Worm (Caenorhabditis elegans) whole organism, L4 larva: ENCODE measurements around the gene ceh-58.

Source experiments
- F49E8.2 ChIP-seq: sonication (generic microtip); optimal IDR thresholded peaks from 2 replicates; lab custom pipeline; 2016; ENCODE audit warnings: missing compliant biosample characterization, mild to moderate bottlenecking, missing genetic modification characterization, borderline replicate concordance
- T26A8.4 ChIP-seq: fragments of 200-800 bp; sonication (Bioruptor generic); IDR thresholded peaks from 2 replicates; pipeline ENCODE4 v1.3.6; 2022; ENCODE audit warnings: missing genetic modification characterization, missing compliant biosample characterization
- ama-1 ChIP-seq: fragments of 150-350 bp; optimal IDR thresholded peaks from 2 replicates; lab custom pipeline; 2014; ENCODE audit warnings: inconsistent platforms, mixed read lengths
- daf-19 ChIP-seq: fragments of 200-800 bp; sonication (Bioruptor generic); conservative IDR thresholded peaks from 2 replicates; pipeline ENCODE4 v1.3.6; 2022; ENCODE audit warnings: missing genetic modification characterization, missing compliant biosample characterization
- egl-27 ChIP-seq: sonication (generic microtip); optimal IDR thresholded peaks from 3 replicates; lab custom pipeline; 2017; ENCODE audit warnings: missing biosample characterization, missing genetic modification reagents, missing genetic modification characterization
- hlh-30 ChIP-seq: sonication (generic microtip); optimal IDR thresholded peaks from 2 replicates; lab custom pipeline; 2017; ENCODE audit warnings: antibody characterized with exemption, mild to moderate bottlenecking, missing genetic modification characterization, missing compliant biosample characterization; ENCODE audit not compliant: insufficient read depth
- lin-13 ChIP-seq: fragments of 150-350 bp; optimal IDR thresholded peaks from 2 replicates; lab custom pipeline; 2014; ENCODE audit warnings: missing biosample characterization, missing genetic modification reagents, missing genetic modification characterization
- nhr-11 ChIP-seq: fragments of 150-350 bp; optimal IDR thresholded peaks from 2 replicates; lab custom pipeline; 2014; ENCODE audit warnings: missing biosample characterization, missing genetic modification characterization
- rbr-2 ChIP-seq: sonication (generic microtip); optimal IDR thresholded peaks from 2 replicates; lab custom pipeline; 2016; ENCODE audit warnings: missing genotype, missing genetic modification characterization, missing compliant biosample characterization
- spr-1 ChIP-seq: sonication (generic microtip); optimal IDR thresholded peaks from 2 replicates; lab custom pipeline; 2016; ENCODE audit warnings: mild to moderate bottlenecking, missing genetic modification characterization, missing compliant biosample characterization
- tra-1 ChIP-seq: fragments of 200-800 bp; sonication (Bioruptor generic); IDR thresholded peaks from 2 replicates; pipeline ENCODE4 v1.3.6; 2022; ENCODE audit warnings: missing genetic modification reagents, missing genetic modification characterization, missing compliant biosample characterization
- zip-2 ChIP-seq: fragments of 150-350 bp; optimal IDR thresholded peaks from 2 replicates; lab custom pipeline; 2014; ENCODE audit warnings: missing biosample characterization, missing genetic modification characterization

ce11 chrII:10396578-10396977 is 27.2 kb upstream of the ceh-58 start, which contains the start of gene T09F3.5:
- TF ChIP-seq tra-1 (GFP tag; lab: Robert Waterston, UW) (no peak), egl-27 (tag; lab: Kevin White, UChicago) (no peak), T26A8.4 (GFP tag; lab: Robert Waterston, UW) (no peak), F49E8.2 (tag; lab: Kevin White, UChicago) (no peak), lin-13 (GFP tag; lab: Kevin White, UChicago) (no peak), rbr-2 (tag; lab: Kevin White, UChicago) (no peak), nhr-11 (tag; lab: Kevin White, UChicago) (no peak), hlh-30 (no peak), zip-2 (tag; lab: Kevin White, UChicago) (no peak), ama-1 (lab: Kevin White, UChicago) (no peak), daf-19 (GFP tag; lab: Robert Waterston, UW) (no peak), spr-1 (no peak)
